Worm (Caenorhabditis elegans): ENCODE measurements around the gene F29G6.1.

DNA sequence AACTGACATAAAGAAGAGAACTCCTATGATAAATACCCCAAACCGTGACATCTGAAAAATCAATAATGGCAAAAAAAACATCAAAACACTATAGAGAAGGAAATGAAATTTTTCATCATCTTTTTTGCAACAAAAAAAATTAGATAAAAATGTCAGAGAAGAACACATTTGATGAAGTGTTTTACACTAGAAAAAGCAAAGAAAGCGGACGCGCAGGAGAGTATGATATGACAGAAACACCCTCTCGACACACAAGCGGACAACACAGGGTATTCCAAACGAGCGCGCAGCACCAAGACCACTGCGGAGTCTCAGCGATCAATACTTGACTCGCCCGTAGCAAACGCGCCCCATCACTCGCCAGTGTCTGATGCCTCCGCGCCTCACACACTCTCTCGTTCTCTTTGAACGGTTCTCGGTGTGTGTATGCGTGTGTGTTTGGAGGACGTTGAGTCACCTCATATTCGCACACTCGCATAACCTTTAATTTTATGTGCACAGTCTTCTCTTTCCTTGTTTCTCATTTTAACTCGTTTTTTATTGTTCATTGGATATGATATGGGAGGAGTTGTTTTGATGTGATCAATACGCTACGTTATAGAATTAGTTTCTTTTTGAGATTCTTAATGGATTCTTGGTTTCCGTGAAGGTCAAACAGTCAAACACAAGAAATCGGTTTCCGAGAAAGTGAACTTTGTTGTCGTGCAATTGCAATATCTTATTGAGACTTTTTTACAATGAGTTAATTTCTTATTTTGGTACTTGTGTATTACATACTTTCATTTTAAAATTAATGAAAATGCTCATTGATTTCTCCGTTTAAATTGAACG, 44.6 kb downstream of the F29G6.1 start, which contains the start of gene selt-1.1:
- TF ChIP-seq nhr-25 (tag; optimal IDR thresholded peaks at IDR 0.05) (peak; percentile 85), pha-4 (tag; optimal IDR thresholded peaks at IDR 0.05) (peak; percentile 75), nhr-237 (tag; optimal IDR thresholded peaks at IDR 0.05) (no peak), snpc-4 (tag; optimal IDR thresholded peaks at IDR 0.05) (no peak), lin-39 (tag; optimal IDR thresholded peaks at IDR 0.05) (peak; percentile 49), fkh-10 (GFP tag; optimal IDR thresholded peaks at IDR 0.05) (no peak)
